Fruit fly (Drosophila melanogaster): Measurements from ENCODE around the gene CG6763.

The CG6763 gene

dm6 chr3R:23295360-23295772, 11.6 kb downstream of the CG6763 start (continued):
- no peak for TF ChIP-seq CG4820 (GFP tag; optimal IDR thresholded peaks at IDR 0.05)
- TF ChIP-seq sc (optimal IDR thresholded peaks at IDR 0.05), result no peak
- TF ChIP-seq sc (GFP tag; optimal IDR thresholded peaks at IDR 0.05), result no peak
- peak; percentile 83 for TF ChIP-seq Nf-YA (GFP tag; IDR thresholded peaks at IDR 0.05)
- peak; percentile 61 for TF ChIP-seq cg (GFP tag; optimal IDR thresholded peaks at IDR 0.05)
- TF ChIP-seq CG3838 (GFP tag; optimal IDR thresholded peaks at IDR 0.05), result no peak
- 0 out of 2 replicates have a peak, but pooled peaks have one; percentile 24 for TF ChIP-seq CG3847 (GFP tag; IDR thresholded peaks at IDR 0.05)
- TF ChIP-seq CG30431 (GFP tag; optimal IDR thresholded peaks at IDR 0.05), result no peak
- TF ChIP-seq fd64A (GFP tag; optimal IDR thresholded peaks at IDR 0.05), result peak; percentile 25
- no peak for TF ChIP-seq tll (GFP tag; optimal IDR thresholded peaks at IDR 0.05)
- 0 out of 3 replicates have a peak, but pooled peaks have one; percentile 22 for TF ChIP-seq H15 (GFP tag; IDR thresholded peaks at IDR 0.05)
- TF ChIP-seq luna (GFP tag; optimal IDR thresholded peaks at IDR 0.05), result no peak
- peak; percentile 99 for TF ChIP-seq CG6254 (GFP tag; optimal IDR thresholded peaks at IDR 0.05)
- TF ChIP-seq phol (tag; optimal IDR thresholded peaks at IDR 0.05), result no peak
- no peak for TF ChIP-seq CG14860 (GFP tag; IDR thresholded peaks at IDR 0.05; ENCODE audit: partially characterized antibody)
- no peak for TF ChIP-seq Fer3 (tag; optimal IDR thresholded peaks at IDR 0.05)
- no peak for TF ChIP-seq CG17361 (GFP tag; IDR thresholded peaks at IDR 0.05)
- TF ChIP-seq gsb (GFP tag; IDR thresholded peaks at IDR 0.05), result no peak
- peak; percentile 30; the same call in 1 of the 2 replicates for TF ChIP-seq onecut (GFP tag; IDR thresholded peaks at IDR 0.05)
- TF ChIP-seq ranshi (GFP tag; IDR thresholded peaks at IDR 0.05), result 0 out of 2 replicates have a peak, but pooled peaks have one; percentile 18
- TF ChIP-seq fru (optimal IDR thresholded peaks at IDR 0.05), result no peak
- no peak for TF ChIP-seq jigr1 (GFP tag; IDR thresholded peaks at IDR 0.05)
- no peak for TF ChIP-seq CG6765 (GFP tag; optimal IDR thresholded peaks at IDR 0.05)
- TF ChIP-seq CkIIα-i1 (GFP tag; IDR thresholded peaks at IDR 0.05), result no peak
- TF ChIP-seq al (GFP tag; IDR thresholded peaks at IDR 0.05), result no peak
- no peak for TF ChIP-seq CG11696 (GFP tag; IDR thresholded peaks at IDR 0.05)
- TF ChIP-seq CG4424 (GFP tag; optimal IDR thresholded peaks at IDR 0.05), result no peak
- no peak for TF ChIP-seq vnd (GFP tag; IDR thresholded peaks at IDR 0.05; ENCODE audit: partially characterized antibody)
- peak; percentile 18 for TF ChIP-seq CG12391 (tag; optimal IDR thresholded peaks at IDR 0.05)
- TF ChIP-seq CG9609 (GFP tag; optimal IDR thresholded peaks at IDR 0.05), result no peak
- peak; percentile 18 for TF ChIP-seq CG9727 (GFP tag; optimal IDR thresholded peaks at IDR 0.05)
- TF ChIP-seq caup (GFP tag; optimal IDR thresholded peaks at IDR 0.05; ENCODE audit: severe bottlenecking), result peak; percentile 43
- TF ChIP-seq Dek (tag; optimal IDR thresholded peaks at IDR 0.05), result no peak
- no peak for TF ChIP-seq CG11723 (GFP tag; optimal IDR thresholded peaks at IDR 0.05)
- TF ChIP-seq Trl (optimal IDR thresholded peaks at IDR 0.05), result peak; percentile 68 to 77
- peak; percentile 50 for TF ChIP-seq Trl (GFP tag; optimal IDR thresholded peaks at IDR 0.05)
- TF ChIP-seq en (GFP tag; optimal IDR thresholded peaks at IDR 0.05), result no peak
- TF ChIP-seq Ptx1 (GFP tag; IDR thresholded peaks at IDR 0.05), result no peak
- TF ChIP-seq Dll (GFP tag; IDR thresholded peaks at IDR 0.05; ENCODE audit: partially characterized antibody), result no peak
- TF ChIP-seq CG4360 (GFP tag; IDR thresholded peaks at IDR 0.05), result peak; percentile 62
- no peak for TF ChIP-seq CG30403 (GFP tag; optimal IDR thresholded peaks at IDR 0.05)
- TF ChIP-seq CG13624 (GFP tag; optimal IDR thresholded peaks at IDR 0.05), result no peak
- peak; percentile 49 for TF ChIP-seq sqz (GFP tag; optimal IDR thresholded peaks at IDR 0.05)
- peak; percentile 76; the same call in 1 of the 2 replicates for TF ChIP-seq rib (GFP tag; IDR thresholded peaks at IDR 0.05)
- TF ChIP-seq CG11247 (GFP tag; IDR thresholded peaks at IDR 0.05), result no peak
- TF ChIP-seq Gsc (GFP tag; IDR thresholded peaks at IDR 0.05), result no peak
- TF ChIP-seq CG32767 (GFP tag; IDR thresholded peaks at IDR 0.05), result peak; percentile 72
- TF ChIP-seq HLH4C (GFP tag; IDR thresholded peaks at IDR 0.05; ENCODE audit: partially characterized antibody), result no peak; the same call in 2 of the 3 replicates
- TF ChIP-seq CG3163 (GFP tag; optimal IDR thresholded peaks at IDR 0.05), result peak; percentile 36
- no peak for TF ChIP-seq lola (GFP tag; optimal IDR thresholded peaks at IDR 0.05)
- no peak for TF ChIP-seq sens-2 (GFP tag; IDR thresholded peaks at IDR 0.05)
- no peak for TF ChIP-seq CG7928 (GFP tag; optimal IDR thresholded peaks at IDR 0.05)

Data from whole organism, embryonic.